Worm (Caenorhabditis elegans): ENCODE measurements around the gene fbxa-55.
"Not testable (repeated sequence)": the region's sequence is repeated elsewhere in the genome, so short reads cannot be mapped to it uniquely, and the experiment has no call there.

DNA sequence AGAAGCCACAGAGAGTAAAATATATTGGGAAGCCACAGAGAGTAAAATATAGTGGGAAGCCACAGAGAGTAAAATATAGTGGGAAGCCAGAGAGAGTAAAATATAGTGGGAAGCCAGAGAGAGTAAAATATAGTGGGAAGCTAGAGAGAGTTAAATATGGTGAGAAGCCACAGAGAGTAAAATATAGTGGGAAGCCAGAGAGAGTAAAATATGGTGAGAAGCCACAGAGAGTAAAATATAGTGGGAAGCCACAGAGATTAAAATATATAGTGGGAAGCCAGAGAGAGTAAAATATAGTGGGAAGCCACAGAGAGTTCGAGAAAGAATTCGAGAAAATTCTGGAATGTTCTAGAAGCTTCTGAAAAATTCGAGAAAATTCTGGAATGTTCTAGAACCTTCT lies 4.5 kb downstream of the fbxa-55 start:
- TF ChIP-seq nhr-237, aly-2, skn-1, snpc-4, gmeb-1 (tag; optimal IDR thresholded peaks at IDR 0.05): not testable (repeated sequence)
